Fruit fly (Drosophila melanogaster): ENCODE data around the gene dgt4.

Gene dgt4

dm6 chrX:4116834-4117736 is 3.6 kb downstream of the dgt4 start, which contains the start of the genes tyf and Tip60 (continued):
- TF ChIP-seq CG17328 (GFP tag; IDR thresholded peaks at IDR 0.05) (no peak), CG17359 (tag; optimal IDR thresholded peaks at IDR 0.05) (peak; percentile 57), Lpt (GFP tag; optimal IDR thresholded peaks at IDR 0.05) (no peak), ind (GFP tag; optimal IDR thresholded peaks at IDR 0.05) (no peak), CG9609 (GFP tag; optimal IDR thresholded peaks at IDR 0.05) (peak; percentile 13), CG14050 (GFP tag; IDR thresholded peaks at IDR 0.05) (no peak), CG11723 (GFP tag; optimal IDR thresholded peaks at IDR 0.05) (no peak), pum (GFP tag; optimal IDR thresholded peaks at IDR 0.05) (no peak), dimm (GFP tag; IDR thresholded peaks at IDR 0.05) (no peak), stwl (tag; optimal IDR thresholded peaks at IDR 0.05) (peak; percentile 78), chm (GFP tag; IDR thresholded peaks at IDR 0.05) (0 out of 2 replicates have a peak, but pooled peaks have one; percentile 22), CG8765 (GFP tag; IDR thresholded peaks at IDR 0.05) (no peak), CG8388 (GFP tag; optimal IDR thresholded peaks at IDR 0.05) (no peak), HHEX (GFP tag; optimal IDR thresholded peaks at IDR 0.05) (no peak), mam (GFP tag; optimal IDR thresholded peaks at IDR 0.05) (peak; percentile 36), CG12155 (GFP tag; optimal IDR thresholded peaks at IDR 0.05) (no peak), CG11696 (GFP tag; IDR thresholded peaks at IDR 0.05) (no peak), cwo (GFP tag; optimal IDR thresholded peaks at IDR 0.05) (peak; percentile 15), CG9932 (GFP tag; IDR thresholded peaks at IDR 0.05) (peak; percentile 53), nmo (GFP tag; optimal IDR thresholded peaks at IDR 0.05) (peak; percentile 19), zfh2 (GFP tag; optimal IDR thresholded peaks at IDR 0.05) (peak; percentile 47), Mrtf (GFP tag; IDR thresholded peaks at IDR 0.05) (no peak), CG1603 (tag; optimal IDR thresholded peaks at IDR 0.05) (peak; percentile 51), MESR4 (GFP tag; optimal IDR thresholded peaks at IDR 0.05) (peak; percentile 87), GATAe (GFP tag; conservative IDR thresholded peaks at IDR 0.05) (no peak), Kr (GFP tag; optimal IDR thresholded peaks at IDR 0.05) (no peak), sisA (GFP tag; IDR thresholded peaks at IDR 0.05) (peak; percentile 30; the same call in 1 of the 2 replicates), pfk (GFP tag; optimal IDR thresholded peaks at IDR 0.05) (no peak), pho (GFP tag; optimal IDR thresholded peaks at IDR 0.05) (no peak), B-H1 (GFP tag; IDR thresholded peaks at IDR 0.05) (no peak), disco-r (GFP tag; optimal IDR thresholded peaks at IDR 0.05) (no peak), gem (tag; optimal IDR thresholded peaks at IDR 0.05) (no peak), HLH3B (GFP tag; IDR thresholded peaks at IDR 0.05) (no peak), dati (GFP tag; IDR thresholded peaks at IDR 0.05) (no peak), CG17612 (GFP tag; IDR thresholded peaks at IDR 0.05) (no peak), CG30020 (tag; optimal IDR thresholded peaks at IDR 0.05) (no peak), Ravus (GFP tag; IDR thresholded peaks at IDR 0.05) (no peak), Sry-β (GFP tag; optimal IDR thresholded peaks at IDR 0.05) (peak; percentile 69), CG1024 (GFP tag; IDR thresholded peaks at IDR 0.05) (no peak), NC2β (GFP tag; optimal IDR thresholded peaks at IDR 0.05) (no peak), Aef1 (GFP tag; IDR thresholded peaks at IDR 0.05) (peak; percentile 15; the same call in 1 of the 3 replicates), ewg (GFP tag; optimal IDR thresholded peaks at IDR 0.05) (peak; percentile 29), croc (GFP tag; conservative IDR thresholded peaks at IDR 0.05) (no peak), CG1792 (GFP tag; optimal IDR thresholded peaks at IDR 0.05) (no peak), CG11560 (tag; IDR thresholded peaks at IDR 0.05) (no peak), Oli (tag; optimal IDR thresholded peaks at IDR 0.05) (no peak), CG15011 (GFP tag; optimal IDR thresholded peaks at IDR 0.05) (no peak), zen (tag; optimal IDR thresholded peaks at IDR 0.05) (peak; percentile 42), al (GFP tag; IDR thresholded peaks at IDR 0.05) (no peak), CG2875 (GFP tag; optimal IDR thresholded peaks at IDR 0.05) (no peak)

Data from whole organism, embryonic.